Worm (Caenorhabditis elegans): ENCODE measurements around the gene F26G1.1.

The F26G1.1 gene

DNA sequence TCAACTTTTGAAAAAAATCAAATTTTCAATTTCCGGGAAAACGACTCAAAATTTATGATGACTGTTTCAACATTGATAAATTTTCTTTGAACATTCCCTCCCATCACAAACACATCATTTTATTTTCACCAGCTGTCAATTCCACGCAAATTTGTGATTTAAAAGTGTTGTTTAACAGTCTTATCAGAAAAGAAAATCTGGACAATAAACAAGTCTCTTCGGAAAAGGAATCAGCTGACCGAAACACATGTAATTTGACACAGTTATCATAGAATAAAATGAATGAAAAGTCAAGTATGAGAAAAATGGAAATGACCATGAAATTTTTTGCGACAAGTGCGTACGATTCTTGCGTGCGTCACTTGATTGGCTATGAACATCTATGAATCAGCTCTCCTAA is 22.3 kb upstream of the F26G1.1 start (continued):
- TF ChIP-seq sox-4 (tag; optimal IDR thresholded peaks at IDR 0.05) (no peak), mep-1 (tag; optimal IDR thresholded peaks at IDR 0.05) (no peak), unc-30 (tag; optimal IDR thresholded peaks at IDR 0.05) (no peak), blmp-1 (tag; optimal IDR thresholded peaks at IDR 0.05) (peak; percentile 84), sup-37 (GFP tag; optimal IDR thresholded peaks at IDR 0.05) (no peak), ceh-63 (GFP tag; optimal IDR thresholded peaks at IDR 0.05) (no peak), lin-35 (GFP tag; optimal IDR thresholded peaks at IDR 0.05) (peak in 1 of 2 experiments; percentile 42), hlh-17 (GFP tag; optimal IDR thresholded peaks at IDR 0.05; ENCODE audit: borderline replicate concordance) (no peak), sptf-1 (tag; optimal IDR thresholded peaks at IDR 0.05) (no peak), efl-3 (GFP tag; optimal IDR thresholded peaks at IDR 0.05) (no peak), unc-62 (GFP tag; optimal IDR thresholded peaks at IDR 0.05) (no peak), nhr-237 (tag; optimal IDR thresholded peaks at IDR 0.05) (no peak), dpl-1 (GFP tag; optimal IDR thresholded peaks at IDR 0.05) (no peak), ceh-8 (GFP tag; optimal IDR thresholded peaks at IDR 0.05) (no peak), nhr-71 (tag; optimal IDR thresholded peaks at IDR 0.05) (no peak), aha-1 (tag; optimal IDR thresholded peaks at IDR 0.05) (no peak), unc-86 (tag; optimal IDR thresholded peaks at IDR 0.05) (no peak), grh-1 (GFP tag; IDR thresholded peaks at IDR 0.05) (no peak), zag-1 (tag; optimal IDR thresholded peaks at IDR 0.05) (no peak), egl-27 (tag; optimal IDR thresholded peaks at IDR 0.05) (no peak), dsc-1 (tag; optimal IDR thresholded peaks at IDR 0.05) (no peak), unc-98 (GFP tag; IDR thresholded peaks at IDR 0.05) (no peak), F16B12.6 (tag; optimal IDR thresholded peaks at IDR 0.05) (no peak), nhr-47 (tag; optimal IDR thresholded peaks at IDR 0.05) (no peak), elt-2 (tag; optimal IDR thresholded peaks at IDR 0.05) (peak; percentile 91), vab-15 (tag; optimal IDR thresholded peaks at IDR 0.05) (no peak), ets-5 (GFP tag; IDR thresholded peaks at IDR 0.05) (no peak), unc-130 (tag; optimal IDR thresholded peaks at IDR 0.05) (no peak), C16A3.4 (tag; optimal IDR thresholded peaks at IDR 0.05) (peak; percentile 30), tlp-1 (tag; optimal IDR thresholded peaks at IDR 0.05) (no peak), nhr-19 (GFP tag; conservative IDR thresholded peaks at IDR 0.05) (no peak), zip-4 (GFP tag; optimal IDR thresholded peaks at IDR 0.05) (no peak), fkh-8 (tag; optimal IDR thresholded peaks at IDR 0.05) (no peak), irx-1 (tag; optimal IDR thresholded peaks at IDR 0.05) (no peak), fkh-4 (tag; optimal IDR thresholded peaks at IDR 0.05; ENCODE audit: borderline replicate concordance) (no peak), lin-14 (GFP tag; optimal IDR thresholded peaks at IDR 0.05) (peak; percentile 30), snpc-4 (tag; optimal IDR thresholded peaks at IDR 0.05) (no peak), rnt-1 (tag; optimal IDR thresholded peaks at IDR 0.05) (no peak), alr-1 (tag; optimal IDR thresholded peaks at IDR 0.05; ENCODE audit: borderline replicate concordance) (no peak), ceh-90 (tag; optimal IDR thresholded peaks at IDR 0.05) (no peak), fos-1 (tag; optimal IDR thresholded peaks at IDR 0.05) (no peak), nhr-20 (tag; optimal IDR thresholded peaks at IDR 0.05) (peak; percentile 39), ces-1 (GFP tag; optimal IDR thresholded peaks at IDR 0.05) (no peak), Y116A8C.19 (tag; optimal IDR thresholded peaks at IDR 0.05; ENCODE audit: borderline replicate concordance) (no peak), aly-2 (tag; optimal IDR thresholded peaks at IDR 0.05) (no peak), lir-3 (tag; optimal IDR thresholded peaks at IDR 0.05; ENCODE audit: poor library complexity) (no peak), pax-3 (tag; optimal IDR thresholded peaks at IDR 0.05) (no peak), C04F5.9 (tag; optimal IDR thresholded peaks at IDR 0.05) (no peak), mef-2 (tag; optimal IDR thresholded peaks at IDR 0.05) (no peak), xbp-1 (tag; optimal IDR thresholded peaks at IDR 0.05) (no peak), efl-1 (optimal IDR thresholded peaks at IDR 0.05) (no peak), efl-1 (GFP tag; optimal IDR thresholded peaks at IDR 0.05 in 1 of 2) (peak in 1 of 2 experiments; percentile 73), lin-39 (tag; optimal IDR thresholded peaks at IDR 0.05) (no peak), isw-1 (GFP tag; IDR thresholded peaks at IDR 0.05) (no peak)

All from whole organism, L1 larva.